Worm (Caenorhabditis elegans) whole organism, midembryonic: Measurements from ENCODE around the gene noah-2.

Experiments used
- T22C8.4 ChIP-seq: fragments of 200-800 bp; sonication (Bioruptor generic); IDR thresholded peaks from 2 replicates; pipeline ENCODE4 v1.3.6; 2022; ENCODE audit warnings: missing genetic modification characterization, missing compliant biosample characterization
- cog-1 ChIP-seq: sonication (generic microtip); optimal IDR thresholded peaks from 2 replicates; lab custom pipeline; 2016; ENCODE audit warnings: missing genetic modification characterization, missing compliant biosample characterization
- flt-1 ChIP-seq: fragments of 200-800 bp; sonication (Bioruptor generic); IDR thresholded peaks from 2 replicates; pipeline ENCODE4 v1.3.6; 2022; ENCODE audit warnings: missing genetic modification characterization, missing compliant biosample characterization
- klf-2 ChIP-seq: fragments of 200-800 bp; sonication (Bioruptor generic); conservative IDR thresholded peaks from 2 replicates; pipeline ENCODE4 v1.3.6; 2022; ENCODE audit warnings: missing genetic modification reagents, missing genetic modification characterization, missing compliant biosample characterization
- tab-1 ChIP-seq: fragments of 200-800 bp; sonication (Bioruptor generic); IDR thresholded peaks from 2 replicates; pipeline ENCODE4 v1.3.6; 2022; ENCODE audit warnings: missing genetic modification characterization, missing compliant biosample characterization

- TF ChIP-seq tab-1 (GFP tag; lab: Robert Waterston, UW) (no peak), flt-1 (no peak), cog-1 (tag; lab: Kevin White, UChicago) (no peak), T22C8.4 (GFP tag; lab: Robert Waterston, UW) (no peak), klf-2 (no peak)
These were observed 7.6 kb downstream of the noah-2 start for ce11 chrIV:14098540-14099098.
